Fruit fly (Drosophila melanogaster): ENCODE measurements around the gene CG9135.
A peak's percentile ranks its signal among the peaks of the same experiment; 100 is the strongest.

CG9135 gene

DNA sequence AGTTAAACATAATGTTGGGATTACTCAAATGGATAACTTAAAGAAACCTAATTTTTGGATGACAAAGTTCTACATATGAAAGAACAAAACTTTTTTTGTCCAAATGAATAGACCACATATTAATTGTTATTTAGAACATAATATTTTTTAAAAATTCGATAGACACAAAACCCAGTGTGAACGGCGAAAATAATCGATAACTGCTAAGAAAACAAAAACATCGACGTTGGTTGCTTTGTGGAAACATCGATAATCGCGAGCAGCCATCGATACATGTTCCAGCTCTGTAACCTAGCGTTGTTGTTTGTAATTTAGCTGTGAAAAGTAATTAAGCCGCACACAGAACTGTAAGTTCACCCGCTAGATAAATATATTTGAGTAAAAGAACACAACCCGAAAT is at the start of gene CG9135 (continued):
- TF ChIP-seq ham (GFP tag; IDR thresholded peaks at IDR 0.05), result no peak

DNA sequence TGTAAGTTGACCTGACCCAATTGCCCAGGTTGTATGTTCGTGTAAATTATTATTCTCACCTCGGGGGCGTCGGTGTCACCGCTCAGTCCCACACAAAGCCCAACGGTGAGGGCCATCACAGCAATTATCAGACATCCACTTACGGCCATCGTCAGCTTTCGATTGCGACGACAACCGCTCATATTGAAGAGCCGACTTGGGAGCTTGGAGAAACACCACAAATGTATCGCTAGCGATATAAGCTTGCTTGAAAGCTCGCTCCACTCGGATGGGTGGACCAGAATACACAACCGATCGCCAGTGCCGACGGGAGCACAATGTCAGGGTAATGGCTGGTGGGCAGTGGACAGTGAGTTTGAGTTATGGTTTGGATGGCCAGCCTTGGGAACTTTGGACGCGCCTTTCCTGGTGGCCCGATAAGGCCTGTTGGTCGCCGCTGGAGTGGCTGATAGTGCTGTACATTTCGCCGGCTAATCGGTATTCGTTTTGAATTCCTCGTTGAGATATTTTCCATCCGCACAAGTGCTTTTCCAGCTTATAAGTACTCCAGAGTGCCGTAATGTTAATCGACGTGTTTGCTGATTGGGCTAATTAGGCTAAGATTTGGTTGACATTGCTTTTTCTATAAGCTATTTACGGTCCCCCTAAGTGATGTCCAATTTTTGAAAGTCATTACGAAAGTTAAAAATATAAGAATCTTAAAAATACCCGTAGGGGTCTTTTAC is 43.9 kb upstream of the CG9135 start, which contains the start of gene Gal:
Gene Gal, minus strand, starts transcription at position 320 of the 725 bp plus-strand sequence.
- TF ChIP-seq nom (GFP tag; optimal IDR thresholded peaks at IDR 0.05) (peak; percentile 42), CG10321 (GFP tag; IDR thresholded peaks at IDR 0.05) (no peak), vnd (GFP tag; IDR thresholded peaks at IDR 0.05; ENCODE audit: partially characterized antibody) (0 out of 3 replicates have a peak, but pooled peaks have one; percentile 27), Eip74EF (GFP tag; optimal IDR thresholded peaks at IDR 0.05) (no peak), toy (GFP tag; IDR thresholded peaks at IDR 0.05) (no peak), gro (GFP tag; optimal IDR thresholded peaks at IDR 0.05) (peak; percentile 2), Hand (GFP tag; optimal IDR thresholded peaks at IDR 0.05) (no peak), so (GFP tag; IDR thresholded peaks at IDR 0.05) (no peak), CG3726 (GFP tag; IDR thresholded peaks at IDR 0.05) (0 out of 3 replicates have a peak, but pooled peaks have one; percentile 30), CG8924 (tag; optimal IDR thresholded peaks at IDR 0.05) (no peak), CHES-1-like (GFP tag; optimal IDR thresholded peaks at IDR 0.05) (no peak), da (GFP tag; optimal IDR thresholded peaks at IDR 0.05) (no peak), Chrac-16 (GFP tag; optimal IDR thresholded peaks at IDR 0.05) (no peak), CG12299 (tag; optimal IDR thresholded peaks at IDR 0.05) (no peak), ci (GFP tag; IDR thresholded peaks at IDR 0.05) (peak; percentile 33; the same call in 1 of the 3 replicates), CG10654 (GFP tag; optimal IDR thresholded peaks at IDR 0.05) (no peak), Spps (tag; optimal IDR thresholded peaks at IDR 0.05) (no peak), BEAF-32 (GFP tag; optimal IDR thresholded peaks at IDR 0.05) (no peak), slou (GFP tag; optimal IDR thresholded peaks at IDR 0.05) (no peak), ro (GFP tag; IDR thresholded peaks at IDR 0.05) (no peak), CG4360 (GFP tag; IDR thresholded peaks at IDR 0.05) (no peak), CG11560 (tag; IDR thresholded peaks at IDR 0.05) (no peak), CG2199 (GFP tag; IDR thresholded peaks at IDR 0.05) (0 out of 3 replicates have a peak, but pooled peaks have one; percentile 35), exex (tag; optimal IDR thresholded peaks at IDR 0.05) (peak; percentile 97), Sry-β (GFP tag; optimal IDR thresholded peaks at IDR 0.05) (no peak), CG18262 (tag; optimal IDR thresholded peaks at IDR 0.05) (no peak), CG3281 (GFP tag; optimal IDR thresholded peaks at IDR 0.05) (no peak), CG3407 (GFP tag; optimal IDR thresholded peaks at IDR 0.05) (no peak), Hr78 (GFP tag; optimal IDR thresholded peaks at IDR 0.05) (peak in 1 of 2 experiments; percentile 28), vfl (GFP tag; optimal IDR thresholded peaks at IDR 0.05) (no peak), Fer2 (tag; optimal IDR thresholded peaks at IDR 0.05) (no peak), CG34376 (GFP tag; optimal IDR thresholded peaks at IDR 0.05) (peak; percentile 1), disco-r (GFP tag; optimal IDR thresholded peaks at IDR 0.05) (no peak), sug (tag; optimal IDR thresholded peaks at IDR 0.05) (peak; percentile 83), CG7271 (tag; optimal IDR thresholded peaks at IDR 0.05) (no peak), H2.0 (GFP tag; IDR thresholded peaks at IDR 0.05) (no peak), Med (GFP tag) (peak; percentile 64), CG6813 (GFP tag; optimal IDR thresholded peaks at IDR 0.05) (no peak), sens-2 (GFP tag; IDR thresholded peaks at IDR 0.05) (no peak), ash1 (GFP tag; optimal IDR thresholded peaks at IDR 0.05) (no peak), crp (GFP tag; optimal IDR thresholded peaks at IDR 0.05) (no peak), mirr (GFP tag; optimal IDR thresholded peaks at IDR 0.05) (no peak), sens (GFP tag) (no peak), sr (GFP tag; IDR thresholded peaks at IDR 0.05) (0 out of 3 replicates have a peak, but pooled peaks have one; percentile 53), CG4424 (GFP tag; optimal IDR thresholded peaks at IDR 0.05) (no peak), cas (GFP tag; IDR thresholded peaks at IDR 0.05) (no peak), GATAe (GFP tag; conservative IDR thresholded peaks at IDR 0.05) (no peak)
